Worm (Caenorhabditis elegans) whole organism, mixed stage, embryonic: ENCODE results near the gene F42A9.11.

ENCODE experiments used
- blmp-1 ChIP-seq: fragments of 150-350 bp; optimal IDR thresholded peaks from 2 replicates; lab custom pipeline; 2014; ENCODE audit warnings: missing biosample characterization, missing genetic modification characterization
- hlh-1 ChIP-seq: fragments of 150-350 bp; optimal IDR thresholded peaks from 2 replicates; lab custom pipeline; 2014; ENCODE audit warnings: missing biosample characterization, missing genetic modification reagents, missing genetic modification characterization
- nhr-237 ChIP-seq: fragments of 150-350 bp; optimal IDR thresholded peaks from 2 replicates; lab custom pipeline; 2014; ENCODE audit warnings: missing biosample characterization, missing genetic modification characterization
- nhr-28 ChIP-seq: fragments of 150-350 bp; optimal IDR thresholded peaks from 2 replicates; lab custom pipeline; 2014; ENCODE audit warnings: missing biosample characterization, missing genetic modification characterization
- nhr-76 ChIP-seq: sonication (generic microtip); optimal IDR thresholded peaks from 2 replicates; lab custom pipeline; 2017; ENCODE audit warnings: missing biosample characterization, missing genetic modification characterization
- pha-4 ChIP-seq: fragments of 150-350 bp; optimal IDR thresholded peaks from 2 replicates; lab custom pipeline; 2018; ENCODE audit warnings: missing biosample characterization, missing genetic modification reagents, missing genetic modification characterization
- sptf-1 ChIP-seq: sonication (generic microtip); optimal IDR thresholded peaks from 2 replicates; lab custom pipeline; 2017; ENCODE audit warnings: mild to moderate bottlenecking, missing genetic modification characterization, moderate library complexity, missing compliant biosample characterization
- unc-120 ChIP-seq: sonication (generic microtip); optimal IDR thresholded peaks from 2 replicates; lab custom pipeline; 2017; ENCODE audit warnings: missing genetic modification characterization, missing compliant biosample characterization; ENCODE audit not compliant: poor library complexity, severe bottlenecking
- unc-62 ChIP-seq: fragments of 150-350 bp; optimal IDR thresholded peaks from 2 replicates; lab custom pipeline; 2014; ENCODE audit warnings: missing biosample characterization, missing genetic modification reagents, missing genetic modification characterization
- ztf-11 ChIP-seq: fragments of 150-350 bp; optimal IDR thresholded peaks from 2 replicates; lab custom pipeline; 2014; ENCODE audit warnings: missing biosample characterization, missing genetic modification characterization

DNA sequence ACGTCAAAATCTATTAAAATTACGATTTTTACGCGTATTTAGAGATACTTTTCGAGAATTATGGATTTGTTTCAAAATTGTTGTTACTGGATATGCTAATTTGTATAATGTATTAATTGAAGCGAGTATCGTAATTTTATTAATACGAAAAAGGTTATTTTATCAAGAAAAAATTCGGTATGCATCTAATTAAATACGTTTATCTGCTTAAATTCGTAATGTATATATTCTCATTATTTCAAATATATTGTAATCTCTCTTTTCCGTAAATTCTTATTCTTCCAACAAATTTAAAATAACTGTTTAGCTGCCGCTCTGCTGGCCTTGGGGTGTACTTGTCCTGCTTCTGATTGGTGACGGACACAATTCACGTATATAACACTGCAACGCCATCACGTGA lies 3.6 kb downstream of the F42A9.11 start, which contains the start of gene dgk-4:
- TF ChIP-seq pha-4 (no peak), ztf-11 (tag; lab: Kevin White, UChicago) (no peak), sptf-1 (no peak), unc-62 (GFP tag; lab: Kevin White, UChicago) (no peak), blmp-1 (no peak), unc-120 (tag; lab: Kevin White, UChicago) (no peak), nhr-76 (tag; lab: Kevin White, UChicago) (no peak), nhr-237 (no peak), hlh-1 (tag; lab: Kevin White, UChicago) (no peak), nhr-28 (tag; lab: Kevin White, UChicago) (no peak)
